Worm (Caenorhabditis elegans) whole organism, young adult: ENCODE results near the gene prdx-3.

Experiments used
- B0261.1 ChIP-seq: sonication (generic microtip); optimal IDR thresholded peaks from 2 replicates; lab custom pipeline; 2016; ENCODE audit warnings: mild to moderate bottlenecking, missing genetic modification characterization, moderate library complexity, missing compliant biosample characterization
- C17E4.6 ChIP-seq: fragments of 200-800 bp; sonication (Bioruptor generic); IDR thresholded peaks from 2 replicates; pipeline ENCODE4 v1.3.6; 2022; ENCODE audit warnings: missing genetic modification reagents, missing genetic modification characterization, missing compliant biosample characterization
- F37B4.10 ChIP-seq: fragments of 200-800 bp; sonication (Bioruptor generic); IDR thresholded peaks from 2 replicates; pipeline ENCODE4 v1.3.6; 2022; ENCODE audit warnings: missing genetic modification characterization, missing compliant biosample characterization
- K11D2.4 ChIP-seq: fragments of 200-800 bp; sonication (Bioruptor generic); IDR thresholded peaks from 2 replicates; pipeline ENCODE4 v1.3.6; 2022; ENCODE audit warnings: missing genetic modification reagents, missing genetic modification characterization, missing compliant biosample characterization
- lag-1 ChIP-seq: fragments of 200-800 bp; sonication (Bioruptor generic); IDR thresholded peaks from 2 replicates; pipeline ENCODE4 v1.3.6; 2022; ENCODE audit warnings: missing genetic modification reagents, missing genetic modification characterization, missing compliant biosample characterization
- lin-35 ChIP-seq, 3 experiments: fragments of 150-350 bp in 2 of 3; sonication (generic microtip) in 1 of 3; optimal IDR thresholded peaks; 2 replicates each; lab custom pipeline; 2014 to 2018; ENCODE audit warnings: missing biosample characterization in 3 of 3, missing genetic modification characterization in 3 of 3, missing genetic modification reagents in 3 of 3
- tbx-9 ChIP-seq: sonication (generic microtip); optimal IDR thresholded peaks from 2 replicates; lab custom pipeline; 2016; ENCODE audit warnings: borderline replicate concordance, missing genetic modification characterization, inconsistent platforms, missing compliant biosample characterization
- unc-130 ChIP-seq: sonication (generic microtip); optimal IDR thresholded peaks from 2 replicates; lab custom pipeline; 2016; ENCODE audit warnings: missing genetic modification reagents, missing genetic modification characterization, missing compliant biosample characterization
- xnd-1 ChIP-seq: sonication (generic microtip); optimal IDR thresholded peaks from 2 replicates; lab custom pipeline; 2016; ENCODE audit warnings: missing genotype, missing genetic modification reagents, missing genetic modification characterization, missing compliant biosample characterization

ce11 chrIII:4434294-4434781 is 27.1 kb downstream of the prdx-3 start, which contains the start of gene C28A5.1:
- TF ChIP-seq xnd-1 (tag; lab: Kevin White, UChicago): peak; percentile 91
- no peak for TF ChIP-seq tbx-9
- TF ChIP-seq C17E4.6 (GFP tag; lab: Robert Waterston, UW): no peak
- TF ChIP-seq B0261.1 (tag; lab: Kevin White, UChicago): no peak
- peak in 1 of 3 experiments; percentile 41 for TF ChIP-seq lin-35 (GFP tag; optimal IDR thresholded peaks at IDR 0.05; lab: Kevin White, UChicago)
- TF ChIP-seq F37B4.10: no peak
- peak; percentile 79 for TF ChIP-seq unc-130 (GFP tag; lab: Kevin White, UChicago)
- no peak for TF ChIP-seq K11D2.4 (GFP tag; lab: Robert Waterston, UW)
- no peak for TF ChIP-seq lag-1 (GFP tag; lab: Robert Waterston, UW)
